Worm (Caenorhabditis elegans) whole organism, young adult: ENCODE results near the gene R74.2.
A peak's percentile ranks its signal among the peaks of the same experiment; 100 is the strongest.

Experiments
- B0019.2 ChIP-seq: fragments of 200-800 bp; sonication (Bioruptor generic); conservative IDR thresholded peaks from 2 replicates; pipeline ENCODE4 v1.3.6; 2022; ENCODE audit warnings: missing genetic modification reagents, missing genetic modification characterization, missing compliant biosample characterization
- B0035.1 ChIP-seq: sonication (generic microtip); optimal IDR thresholded peaks from 2 replicates; lab custom pipeline; 2016; ENCODE audit warnings: missing genetic modification characterization, mild to moderate bottlenecking, missing compliant biosample characterization, missing genotype, missing genetic modification reagents
- C17E4.6 ChIP-seq: fragments of 200-800 bp; sonication (Bioruptor generic); IDR thresholded peaks from 2 replicates; pipeline ENCODE4 v1.3.6; 2022; ENCODE audit warnings: missing genetic modification reagents, missing genetic modification characterization, missing compliant biosample characterization
- D2030.7 ChIP-seq: fragments of 200-800 bp; sonication (Bioruptor generic); IDR thresholded peaks from 2 replicates; pipeline ENCODE4 v1.3.6; 2022; ENCODE audit warnings: missing genetic modification reagents, missing genetic modification characterization, missing compliant biosample characterization
- F22D6.2 ChIP-seq: sonication (generic microtip); optimal IDR thresholded peaks from 2 replicates; lab custom pipeline; 2016; ENCODE audit warnings: mild to moderate bottlenecking, missing genetic modification characterization, missing compliant biosample characterization
- F49E8.2 ChIP-seq: sonication (generic microtip); optimal IDR thresholded peaks from 3 replicates; lab custom pipeline; 2017; ENCODE audit warnings: missing genetic modification characterization, mild to moderate bottlenecking, missing compliant biosample characterization, antibody characterized with exemption, moderate library complexity; ENCODE audit not compliant: insufficient read depth
- F55B11.4 ChIP-seq: sonication (generic microtip); optimal IDR thresholded peaks from 2 replicates; lab custom pipeline; 2016; ENCODE audit warnings: missing compliant biosample characterization, missing genetic modification characterization, borderline replicate concordance; ENCODE audit not compliant: insufficient read depth
- F57C9.4 ChIP-seq: sonication (generic microtip); optimal IDR thresholded peaks from 2 replicates; lab custom pipeline; 2017; ENCODE audit warnings: mild to moderate bottlenecking, missing genetic modification characterization, missing compliant biosample characterization
- K12H6.12 ChIP-seq: fragments of 200-800 bp; sonication (Bioruptor generic); optimal IDR thresholded peaks from 2 replicates; lab custom pipeline; 2018; ENCODE audit warnings: mild to moderate bottlenecking, missing genetic modification characterization, missing compliant biosample characterization
- Y79H2A.3 ChIP-seq: fragments of 200-800 bp; sonication (Bioruptor generic); conservative IDR thresholded peaks from 2 replicates; pipeline ENCODE4 v1.3.6; 2022; ENCODE audit warnings: missing genetic modification reagents, missing genetic modification characterization, missing compliant biosample characterization
- Y95B8A.8 ChIP-seq: fragments of 200-800 bp; sonication (Bioruptor generic); IDR thresholded peaks from 2 replicates; pipeline ENCODE4 v1.3.6; 2022; ENCODE audit warnings: missing genetic modification reagents, missing genetic modification characterization, missing compliant biosample characterization
- aptf-3 ChIP-seq: fragments of 200-800 bp; sonication (Bioruptor generic); IDR thresholded peaks from 2 replicates; pipeline ENCODE4 v1.3.6; 2022; ENCODE audit warnings: missing genetic modification characterization, missing compliant biosample characterization
- atf-7 ChIP-seq: sonication (generic microtip); optimal IDR thresholded peaks from 2 replicates; lab custom pipeline; 2017; ENCODE audit warnings: mild to moderate bottlenecking, missing genetic modification characterization, missing compliant biosample characterization
- attf-5 ChIP-seq: fragments of 200-800 bp; sonication (Bioruptor generic); optimal IDR thresholded peaks from 2 replicates; lab custom pipeline; 2018; ENCODE audit warnings: mild to moderate bottlenecking, missing genetic modification characterization, missing compliant biosample characterization
- bed-2 ChIP-seq: fragments of 200-800 bp; sonication (Bioruptor generic); IDR thresholded peaks from 2 replicates; pipeline ENCODE4 v1.3.6; 2022; ENCODE audit warnings: missing genetic modification reagents, missing genetic modification characterization, missing compliant biosample characterization
- ccch-3 ChIP-seq: fragments of 200-800 bp; sonication (Bioruptor generic); optimal IDR thresholded peaks from 2 replicates; lab custom pipeline; 2018; ENCODE audit warnings: mild to moderate bottlenecking, missing genetic modification characterization, missing compliant biosample characterization
- cebp-2 ChIP-seq: fragments of 200-800 bp; sonication (Bioruptor generic); IDR thresholded peaks from 2 replicates; pipeline ENCODE4 v1.3.6; 2022; ENCODE audit warnings: missing genetic modification characterization, missing compliant biosample characterization
- die-1 ChIP-seq: sonication (generic microtip); optimal IDR thresholded peaks from 2 replicates; lab custom pipeline; 2016; ENCODE audit warnings: missing genotype, mild to moderate bottlenecking, missing genetic modification characterization, missing compliant biosample characterization
- dox-1 ChIP-seq: fragments of 200-800 bp; sonication (Bioruptor generic); IDR thresholded peaks from 2 replicates; pipeline ENCODE4 v1.3.6; 2022; ENCODE audit warnings: missing genetic modification reagents, missing genetic modification characterization, missing compliant biosample characterization
- dpff-1 ChIP-seq: sonication (generic microtip); optimal IDR thresholded peaks from 2 replicates; lab custom pipeline; 2017; ENCODE audit warnings: mild to moderate bottlenecking, missing genetic modification characterization, missing compliant biosample characterization
- dpl-1 ChIP-seq: fragments of 150-350 bp; optimal IDR thresholded peaks from 2 replicates; lab custom pipeline; 2014; ENCODE audit warnings: missing biosample characterization, missing genetic modification reagents, missing genetic modification characterization
- efl-1 ChIP-seq: fragments of 150-350 bp; optimal IDR thresholded peaks from 2 replicates; lab custom pipeline; 2014; ENCODE audit warnings: missing biosample characterization, missing genetic modification reagents, missing genetic modification characterization
- ets-4 ChIP-seq: fragments of 200-800 bp; sonication (Bioruptor generic); optimal IDR thresholded peaks from 2 replicates; lab custom pipeline; 2018; ENCODE audit warnings: mild to moderate bottlenecking, missing genetic modification characterization, missing compliant biosample characterization
- fkh-3 ChIP-seq: sonication (generic microtip); optimal IDR thresholded peaks from 2 replicates; lab custom pipeline; 2016; ENCODE audit warnings: mild to moderate bottlenecking, missing genetic modification characterization, missing compliant biosample characterization
- hlh-12 ChIP-seq: sonication (generic microtip); optimal IDR thresholded peaks from 2 replicates; lab custom pipeline; 2016; ENCODE audit warnings: missing genetic modification characterization, missing compliant biosample characterization
- let-526 ChIP-seq: fragments of 200-800 bp; sonication (Bioruptor generic); IDR thresholded peaks from 2 replicates; pipeline ENCODE4 v1.3.6; 2022; ENCODE audit warnings: missing genetic modification reagents, missing genetic modification characterization, missing compliant biosample characterization
- let-607 ChIP-seq, 2 experiments: fragments of 200-800 bp in 1 of 2; sonication (Bioruptor generic) in 1 of 2; sonication (generic microtip) in 1 of 2; optimal IDR thresholded peaks; 2 replicates each; lab custom pipeline; 2016 to 2018; ENCODE audit warnings: mild to moderate bottlenecking in 2 of 2, missing compliant biosample characterization in 2 of 2, missing genetic modification characterization in 2 of 2, moderate library complexity in 2 of 2, missing genotype in 1 of 2
- lin-40 ChIP-seq: sonication (generic microtip); optimal IDR thresholded peaks from 2 replicates; lab custom pipeline; 2016; ENCODE audit warnings: missing genetic modification characterization, mild to moderate bottlenecking, missing compliant biosample characterization, missing genotype, missing genetic modification reagents
- lsy-27 ChIP-seq: sonication (generic microtip); optimal IDR thresholded peaks from 2 replicates; lab custom pipeline; 2017; ENCODE audit warnings: missing genetic modification characterization, mild to moderate bottlenecking, missing compliant biosample characterization, antibody characterized with exemption, missing genotype, borderline replicate concordance; ENCODE audit not compliant: insufficient read depth
- madf-6 ChIP-seq: fragments of 200-800 bp; sonication (Bioruptor generic); IDR thresholded peaks from 2 replicates; pipeline ENCODE4 v1.3.6; 2022; ENCODE audit warnings: missing genetic modification reagents, missing genetic modification characterization, missing compliant biosample characterization
- madf-8 ChIP-seq: fragments of 200-800 bp; sonication (Bioruptor generic); conservative IDR thresholded peaks from 2 replicates; pipeline ENCODE4 v1.3.6; 2022; ENCODE audit warnings: missing genetic modification reagents, missing genetic modification characterization, missing compliant biosample characterization
- mes-4 ChIP-seq: sonication (generic microtip); optimal IDR thresholded peaks from 2 replicates; lab custom pipeline; 2016; ENCODE audit warnings: missing genotype, missing genetic modification characterization, missing compliant biosample characterization
- nfyb-1 ChIP-seq: fragments of 200-800 bp; sonication (Bioruptor generic); IDR thresholded peaks from 2 replicates; pipeline ENCODE4 v1.3.6; 2022; ENCODE audit warnings: missing genetic modification reagents, missing genetic modification characterization, missing compliant biosample characterization
- nhr-120 ChIP-seq: fragments of 200-800 bp; sonication (Bioruptor generic); IDR thresholded peaks from 2 replicates; pipeline ENCODE4 v1.3.6; 2022; ENCODE audit warnings: missing genetic modification characterization, missing compliant biosample characterization
- nhr-179 ChIP-seq: sonication (generic microtip); optimal IDR thresholded peaks from 2 replicates; lab custom pipeline; 2016; ENCODE audit warnings: mild to moderate bottlenecking, missing genetic modification characterization, missing compliant biosample characterization
- nhr-27 ChIP-seq: fragments of 200-800 bp; sonication (Bioruptor generic); optimal IDR thresholded peaks from 2 replicates; lab custom pipeline; 2018; ENCODE audit warnings: mild to moderate bottlenecking, missing genetic modification characterization, moderate library complexity, missing compliant biosample characterization
- pbrm-1 ChIP-seq: fragments of 200-800 bp; sonication (Bioruptor generic); IDR thresholded peaks from 2 replicates; pipeline ENCODE4 v1.3.6; 2022; ENCODE audit warnings: missing genetic modification reagents, missing genetic modification characterization, missing compliant biosample characterization
- pha-4 ChIP-seq: fragments of 150-350 bp; sonication (generic microtip); optimal IDR thresholded peaks from 2 replicates; lab custom pipeline; 2014; ENCODE audit warnings: missing biosample characterization, missing genetic modification reagents, missing genetic modification characterization
- repo-1 ChIP-seq: sonication (generic microtip); optimal IDR thresholded peaks from 2 replicates; lab custom pipeline; 2017; ENCODE audit warnings: mild to moderate bottlenecking, missing genetic modification characterization, missing compliant biosample characterization
- sdz-38 ChIP-seq: sonication (generic microtip); optimal IDR thresholded peaks from 2 replicates; lab custom pipeline; 2016; ENCODE audit warnings: missing genotype, missing genetic modification characterization, missing compliant biosample characterization
- sea-2 ChIP-seq: fragments of 200-800 bp; sonication (Bioruptor generic); IDR thresholded peaks from 2 replicates; pipeline ENCODE4 v1.3.6; 2022; ENCODE audit warnings: missing genetic modification characterization, missing compliant biosample characterization
- snpc-1.1 ChIP-seq: sonication (generic microtip); optimal IDR thresholded peaks from 2 replicates; lab custom pipeline; 2017; ENCODE audit warnings: missing genetic modification characterization, mild to moderate bottlenecking, missing compliant biosample characterization, antibody characterized with exemption, moderate library complexity, missing genotype, missing genetic modification reagents; ENCODE audit not compliant: insufficient read depth
- snpc-4 ChIP-seq, 5 experiments: fragments of 150-350 bp in 1 of 5; sonication (generic microtip) in 4 of 5; optimal IDR thresholded peaks; 2 replicates each; lab custom pipeline; 2014 to 2018; ENCODE audit warnings: missing genetic modification characterization in 5 of 5, missing biosample characterization in 3 of 5, antibody characterized with exemption in 2 of 5, mild to moderate bottlenecking in 2 of 5, missing compliant biosample characterization in 2 of 5, missing genotype in 2 of 5, moderate library complexity in 2 of 5, missing genetic modification reagents in 1 of 5
- tbp1 ChIP-seq: fragments of 200-800 bp; sonication (Bioruptor generic); optimal IDR thresholded peaks from 2 replicates; lab custom pipeline; 2018; ENCODE audit warnings: mild to moderate bottlenecking, missing genetic modification characterization, missing compliant biosample characterization
- unc-62 ChIP-seq: fragments of 150-350 bp; optimal IDR thresholded peaks from 2 replicates; lab custom pipeline; 2014; ENCODE audit warnings: missing biosample characterization, missing genetic modification reagents, missing genetic modification characterization
- ztf-18 ChIP-seq: sonication (generic microtip); optimal IDR thresholded peaks from 2 replicates; lab custom pipeline; 2016; ENCODE audit warnings: missing genotype, mild to moderate bottlenecking, missing genetic modification characterization, missing compliant biosample characterization
- ztf-25 ChIP-seq: fragments of 200-800 bp; sonication (Bioruptor generic); IDR thresholded peaks from 2 replicates; pipeline ENCODE4 v1.3.6; 2022; ENCODE audit warnings: missing genetic modification reagents, missing genetic modification characterization, missing compliant biosample characterization
- ztf-3 ChIP-seq: fragments of 200-800 bp; sonication (Bioruptor generic); optimal IDR thresholded peaks from 2 replicates; lab custom pipeline; 2018; ENCODE audit warnings: mild to moderate bottlenecking, missing genetic modification characterization, missing compliant biosample characterization

Gene R74.2

ce11 chrIII:4172210-4172609 is 15.8 kb upstream of the R74.2 start (continued):
- TF ChIP-seq dox-1 = peak; percentile 3; the same call in 1 of the 2 replicates
- TF ChIP-seq aptf-3 (GFP tag; lab: Robert Waterston, UW) = peak; percentile 76; the same call in 1 of the 2 replicates
- peak; percentile 83 for TF ChIP-seq mes-4 (tag; lab: Kevin White, UChicago)
- TF ChIP-seq K12H6.12 (tag; lab: Kevin White, UChicago) = no peak
- no peak for TF ChIP-seq nhr-120 (GFP tag; lab: Robert Waterston, UW)
- TF ChIP-seq Y79H2A.3 (GFP tag; lab: Robert Waterston, UW) = 0 out of 2 replicates have a peak, but pooled peaks have one; percentile 44
- TF ChIP-seq dpl-1 (GFP tag; lab: Kevin White, UChicago) = no peak
- no peak for TF ChIP-seq pha-4 (tag; lab: Kevin White, UChicago)
- peak; percentile 82 for TF ChIP-seq F49E8.2
- no peak for TF ChIP-seq ccch-3 (GFP tag; lab: Kevin White, UChicago)
- no peak for TF ChIP-seq bed-2 (GFP tag; lab: Robert Waterston, UW)
- TF ChIP-seq sdz-38 (tag; lab: Kevin White, UChicago) = no peak
- no peak for TF ChIP-seq efl-1
- 0 out of 2 replicates have a peak, but pooled peaks have one; percentile 36 for TF ChIP-seq pbrm-1 (GFP tag; lab: Robert Waterston, UW)
- TF ChIP-seq snpc-4 (GFP tag; optimal IDR thresholded peaks at IDR 0.05; lab: Kevin White, UChicago) = no peak
- TF ChIP-seq snpc-4 (tag; optimal IDR thresholded peaks at IDR 0.05; lab: Kevin White, UChicago) = peak in 3 of 4 experiments; percentile 9 to 49 (median 48)
- peak; percentile 63 for TF ChIP-seq D2030.7 (GFP tag; lab: Robert Waterston, UW)
- TF ChIP-seq ets-4 (GFP tag; lab: Kevin White, UChicago) = no peak
- TF ChIP-seq sea-2 (GFP tag; lab: Robert Waterston, UW) = no peak
- peak; percentile 47; the same call in 1 of the 2 replicates for TF ChIP-seq nfyb-1 (GFP tag; lab: Robert Waterston, UW)
- no peak for TF ChIP-seq F55B11.4 (tag; lab: Kevin White, UChicago)
- no peak for TF ChIP-seq F57C9.4 (tag; lab: Kevin White, UChicago)
- no peak for TF ChIP-seq ztf-18 (tag; lab: Kevin White, UChicago)
- TF ChIP-seq repo-1 (tag; lab: Kevin White, UChicago) = peak; percentile 82
- peak; percentile 68 for TF ChIP-seq madf-6 (GFP tag; lab: Robert Waterston, UW)
- no peak for TF ChIP-seq nhr-27 (tag; lab: Kevin White, UChicago)
- no peak for TF ChIP-seq B0035.1 (tag; lab: Kevin White, UChicago)
- TF ChIP-seq unc-62 (GFP tag; lab: Kevin White, UChicago) = no peak
- TF ChIP-seq let-607 (tag; optimal IDR thresholded peaks at IDR 0.05; lab: Kevin White, UChicago) = peak in 1 of 2 experiments; percentile 11
- TF ChIP-seq Y95B8A.8 = 0 out of 2 replicates have a peak, but pooled peaks have one; percentile 15
- no peak for TF ChIP-seq lin-40 (tag; lab: Kevin White, UChicago)
- peak; percentile 13 for TF ChIP-seq dpff-1 (tag; lab: Kevin White, UChicago)
- TF ChIP-seq F22D6.2 (tag; lab: Kevin White, UChicago) = no peak
- no peak for TF ChIP-seq C17E4.6 (GFP tag; lab: Robert Waterston, UW)
- peak; percentile 61; the same call in 1 of the 2 replicates for TF ChIP-seq cebp-2
- peak; percentile 54 for TF ChIP-seq fkh-3
- no peak for TF ChIP-seq madf-8 (GFP tag; lab: Robert Waterston, UW)
- peak; percentile 63 for TF ChIP-seq snpc-1.1
- TF ChIP-seq ztf-25 (GFP tag; lab: Robert Waterston, UW) = 0 out of 2 replicates have a peak, but pooled peaks have one; percentile 31
- TF ChIP-seq die-1 (tag; lab: Kevin White, UChicago) = peak; percentile 54
- no peak for TF ChIP-seq hlh-12 (tag; lab: Kevin White, UChicago)
- no peak for TF ChIP-seq attf-5
- peak; percentile 68 for TF ChIP-seq atf-7 (tag; lab: Kevin White, UChicago)
- TF ChIP-seq ztf-3 (GFP tag; lab: Kevin White, UChicago) = no peak
- TF ChIP-seq lsy-27 (tag; lab: Kevin White, UChicago) = no peak
- TF ChIP-seq B0019.2 (GFP tag; lab: Robert Waterston, UW) = no peak
- peak; percentile 47 for TF ChIP-seq tbp1 (GFP tag; lab: Kevin White, UChicago)
- TF ChIP-seq nhr-179 (tag; lab: Kevin White, UChicago) = no peak
- no peak for TF ChIP-seq let-526 (GFP tag; lab: Robert Waterston, UW)
